Fruit fly (Drosophila melanogaster) whole organism: ENCODE measurements around the gene CG31161.

ENCODE experiments used
- CG8478 ChIP-seq: fragments of >200 bp; optimal IDR thresholded peaks from 2 replicates; lab custom pipeline; 2018; ENCODE audit warnings: inconsistent platforms
- Dll ChIP-seq: fragments of >200 bp; optimal IDR thresholded peaks from 2 replicates; lab custom pipeline; 2017
- EcR ChIP-seq, 2 experiments: fragments of >200 bp; optimal IDR thresholded peaks; 2 replicates each; lab custom pipeline; 2017; ENCODE audit warnings: missing biosample characterization in 2 of 2, missing genetic modification characterization in 2 of 2, missing genetic modification reagents in 2 of 2
- pan ChIP-seq: fragments of >200 bp; optimal IDR thresholded peaks from 2 replicates; lab custom pipeline; 2017
- psq ChIP-seq: fragments of >200 bp; optimal IDR thresholded peaks from 2 replicates; lab custom pipeline; 2017
- usp ChIP-seq: fragments of >200 bp; optimal IDR thresholded peaks from 2 replicates; lab custom pipeline; 2017; ENCODE audit warnings: missing biosample characterization, missing genetic modification characterization, mixed read lengths

dm6 chr3R:22568508-22568907, 47.8 kb upstream of the CG31161 start:
- TF ChIP-seq psq (lab: Kevin White, UChicago) (no peak), Dll (lab: Kevin White, UChicago) (no peak), usp (no peak), CG8478 (no peak), EcR (GFP tag; optimal IDR thresholded peaks at IDR 0.05; lab: Kevin White, UChicago) (no peak), pan (lab: Kevin White, UChicago) (no peak)
